Worm (Caenorhabditis elegans): ENCODE results near the gene C16D9.4.

ce11 chrV:8238290-8238689, 4.4 kb downstream of the C16D9.4 start, which contains the start of gene rol-3:
- TF ChIP-seq lin-39 (tag; optimal IDR thresholded peaks at IDR 0.05), result no peak
- TF ChIP-seq lsy-2 (tag; optimal IDR thresholded peaks at IDR 0.05), result peak in 1 of 2 experiments; percentile 44

Measured in whole organism, L2 larva.